Worm (Caenorhabditis elegans) whole organism, mixed stage, embryonic: ENCODE results near the gene ced-5.

ENCODE experiments used
- M03D4.4 ChIP-seq: sonication (generic microtip); optimal IDR thresholded peaks from 2 replicates; lab custom pipeline; 2017; ENCODE audit warnings: mild to moderate bottlenecking, missing genetic modification characterization, missing compliant biosample characterization
- lin-13 ChIP-seq: fragments of 150-350 bp; optimal IDR thresholded peaks from 2 replicates; lab custom pipeline; 2014; ENCODE audit warnings: missing biosample characterization, missing genetic modification characterization
- lsy-2 ChIP-seq: fragments of 150-350 bp; optimal IDR thresholded peaks from 2 replicates; lab custom pipeline; 2014; ENCODE audit warnings: missing biosample characterization, missing genetic modification characterization
- nhr-28 ChIP-seq: fragments of 150-350 bp; optimal IDR thresholded peaks from 2 replicates; lab custom pipeline; 2014; ENCODE audit warnings: missing biosample characterization, missing genetic modification characterization
- nhr-76 ChIP-seq: sonication (generic microtip); optimal IDR thresholded peaks from 2 replicates; lab custom pipeline; 2017; ENCODE audit warnings: missing biosample characterization, missing genetic modification characterization

- no peak for TF ChIP-seq nhr-28 (tag; lab: Kevin White, UChicago)
- no peak for TF ChIP-seq M03D4.4 (tag; lab: Kevin White, UChicago)
- no peak for TF ChIP-seq lin-13
- TF ChIP-seq nhr-76 (tag; lab: Kevin White, UChicago), result no peak
- TF ChIP-seq lsy-2 (tag; lab: Kevin White, UChicago), result no peak
Measured at ce11 chrIV:10466398-10466797, 17.5 kb upstream of the ced-5 start.
